Fruit fly (Drosophila melanogaster) whole organism, embryonic: Measurements from ENCODE around the gene CG31104.

Experiments
- CG11085 ChIP-seq: fragments of 200-800 bp; sonication (Bioruptor generic); IDR thresholded peaks from 2 replicates; pipeline ENCODE4 v1.3.6; 2022; ENCODE audit warnings: missing biosample characterization, missing genetic modification characterization
- CG11695 ChIP-seq: fragments of 200-800 bp; sonication (Bioruptor generic); IDR thresholded peaks from 3 replicates; pipeline ENCODE4 v1.3.6; 2022; ENCODE audit warnings: missing biosample characterization, missing genetic modification characterization
- CG11696 ChIP-seq: fragments of 200-800 bp; sonication (Bioruptor generic); IDR thresholded peaks from 2 replicates; pipeline ENCODE4 v1.3.6; 2022; ENCODE audit warnings: missing biosample characterization, missing genetic modification characterization
- CG12769 ChIP-seq: fragments of 200-800 bp; sonication (Bioruptor generic); optimal IDR thresholded peaks from 2 replicates; lab custom pipeline; 2019; ENCODE audit warnings: missing biosample characterization, mild to moderate bottlenecking, missing genetic modification characterization, moderate library complexity
- CG13775 ChIP-seq: fragments of 200-800 bp; sonication (Bioruptor generic); optimal IDR thresholded peaks from 3 replicates; lab custom pipeline; 2017; ENCODE audit warnings: missing biosample characterization, mild to moderate bottlenecking, missing genetic modification characterization
- CG14050 ChIP-seq: fragments of 200-800 bp; sonication (Bioruptor generic); IDR thresholded peaks from 3 replicates; pipeline ENCODE4 v1.3.6; 2022; ENCODE audit warnings: missing biosample characterization, missing genetic modification characterization
- CG15011 ChIP-seq: fragments of 200-800 bp; sonication (Bioruptor generic); optimal IDR thresholded peaks from 3 replicates; lab custom pipeline; 2018; ENCODE audit warnings: missing biosample characterization, mild to moderate bottlenecking, missing genetic modification characterization
- CG17385 ChIP-seq: fragments of 200-800 bp; sonication (Bioruptor generic); optimal IDR thresholded peaks from 3 replicates; lab custom pipeline; 2018; ENCODE audit warnings: missing biosample characterization, mild to moderate bottlenecking, missing genetic modification characterization
- CG30020 ChIP-seq: fragments of 200-800 bp; optimal IDR thresholded peaks from 2 replicates; lab custom pipeline; 2019; ENCODE audit warnings: missing biosample characterization, mild to moderate bottlenecking, missing genetic modification characterization, moderate library complexity
- CG6813 ChIP-seq: fragments of 200-800 bp; sonication (Bioruptor generic); optimal IDR thresholded peaks from 2 replicates; lab custom pipeline; 2017; ENCODE audit warnings: missing biosample characterization, missing genetic modification characterization, mild to moderate bottlenecking, moderate library complexity, missing genetic modification reagents
- CG8388 ChIP-seq: fragments of 200-800 bp; sonication (Bioruptor generic); optimal IDR thresholded peaks from 2 replicates; lab custom pipeline; 2019; ENCODE audit warnings: missing biosample characterization, mild to moderate bottlenecking, missing genetic modification characterization, moderate library complexity
- CG8765 ChIP-seq: fragments of 200-800 bp; sonication (Bioruptor generic); IDR thresholded peaks from 2 replicates; pipeline ENCODE4 v1.3.6; 2022; ENCODE audit warnings: missing biosample characterization, missing genetic modification characterization
- CkIIα-i1 ChIP-seq: fragments of 200-800 bp; sonication (Bioruptor generic); IDR thresholded peaks from 2 replicates; pipeline ENCODE4 v1.3.6; 2022; ENCODE audit warnings: missing biosample characterization, missing genetic modification characterization
- CrebB ChIP-seq: fragments of 200-800 bp; sonication (Bioruptor generic); optimal IDR thresholded peaks from 3 replicates; lab custom pipeline; 2018; ENCODE audit warnings: missing biosample characterization, mild to moderate bottlenecking, missing genetic modification characterization
- D19B ChIP-seq: fragments of 200-800 bp; sonication (Bioruptor generic); optimal IDR thresholded peaks from 2 replicates; lab custom pipeline; 2017; ENCODE audit warnings: missing biosample characterization, mild to moderate bottlenecking, missing genetic modification characterization
- Dfd ChIP-seq, 2 experiments: fragments of >200 bp; optimal IDR thresholded peaks; 2 replicates each; lab custom pipeline; 2017; ENCODE audit warnings: missing biosample characterization in 2 of 2, missing genetic modification characterization in 2 of 2
- Dip3 ChIP-seq: fragments of 200-800 bp; sonication (Bioruptor generic); optimal IDR thresholded peaks from 3 replicates; lab custom pipeline; 2016; ENCODE audit warnings: missing biosample characterization, missing genetic modification characterization
- Dll ChIP-seq: fragments of 200-800 bp; sonication (Bioruptor generic); IDR thresholded peaks from 4 replicates; pipeline ENCODE4 v1.3.6; 2022; ENCODE audit warnings: missing biosample characterization, missing genetic modification characterization; ENCODE audit not compliant: partially characterized antibody
- Ets65A ChIP-seq: fragments of 200-800 bp; sonication (Bioruptor generic); peaks from one replicate; lab custom pipeline; 2016; ENCODE audit warnings: missing biosample characterization, missing genetic modification characterization
- Gsc ChIP-seq: fragments of 200-800 bp; sonication (Bioruptor generic); IDR thresholded peaks from 2 replicates; pipeline ENCODE4 v1.3.6; 2022; ENCODE audit warnings: missing biosample characterization, missing genetic modification characterization
- Hand ChIP-seq: fragments of 200-800 bp; sonication (Bioruptor generic); optimal IDR thresholded peaks from 2 replicates; lab custom pipeline; 2017; ENCODE audit warnings: mild to moderate bottlenecking, missing biosample characterization, missing genetic modification reagents, missing genetic modification characterization
- Hr3 ChIP-seq: fragments of 200-800 bp; sonication (Bioruptor generic); optimal IDR thresholded peaks from 3 replicates; lab custom pipeline; 2016; ENCODE audit warnings: missing biosample characterization, missing genetic modification characterization
- MBD-R2 ChIP-seq: fragments of 200-800 bp; sonication (Bioruptor generic); IDR thresholded peaks from 2 replicates; pipeline ENCODE4 v1.3.6; 2022; ENCODE audit warnings: missing biosample characterization, missing genetic modification characterization
- Med ChIP-seq: fragments of 200-800 bp; sonication (Bioruptor generic); peaks from one replicate; lab custom pipeline; 2016; ENCODE audit warnings: missing biosample characterization, missing genetic modification characterization, mild to moderate bottlenecking, inconsistent platforms, moderate library complexity
- Meics ChIP-seq: fragments of 200-800 bp; sonication (Bioruptor generic); optimal IDR thresholded peaks from 2 replicates; lab custom pipeline; 2017; ENCODE audit warnings: missing biosample characterization, mild to moderate bottlenecking, missing genetic modification characterization
- NC2α ChIP-seq: fragments of 200-800 bp; sonication (Bioruptor generic); optimal IDR thresholded peaks from 2 replicates; lab custom pipeline; 2016; ENCODE audit warnings: missing biosample characterization, missing genetic modification characterization
- NFAT ChIP-seq: fragments of 200-800 bp; sonication (Bioruptor generic); IDR thresholded peaks from 2 replicates; pipeline ENCODE4 v1.3.6; 2022; ENCODE audit warnings: missing biosample characterization, missing genetic modification characterization
- Nf-YA ChIP-seq: fragments of 200-800 bp; sonication (Bioruptor generic); IDR thresholded peaks from 2 replicates; pipeline ENCODE4 v1.3.6; 2022; ENCODE audit warnings: missing biosample characterization, missing genetic modification characterization
- Opbp ChIP-seq: fragments of 200-800 bp; sonication (Bioruptor generic); IDR thresholded peaks from 3 replicates; pipeline ENCODE4 v1.3.6; 2022; ENCODE audit warnings: missing biosample characterization, missing genetic modification characterization; ENCODE audit not compliant: partially characterized antibody
- PHDP ChIP-seq: fragments of 200-800 bp; sonication (Bioruptor generic); optimal IDR thresholded peaks from 3 replicates; lab custom pipeline; 2018; ENCODE audit warnings: missing biosample characterization, mild to moderate bottlenecking, missing genetic modification characterization, moderate library complexity
- Spps ChIP-seq: fragments of 200-800 bp; sonication (Bioruptor generic); optimal IDR thresholded peaks from 2 replicates; lab custom pipeline; 2018; ENCODE audit warnings: missing biosample characterization, mild to moderate bottlenecking, missing genetic modification characterization
- Usf ChIP-seq: fragments of 200-800 bp; sonication (Bioruptor generic); optimal IDR thresholded peaks from 2 replicates; lab custom pipeline; 2017; ENCODE audit warnings: missing genotype, missing biosample characterization, missing genetic modification characterization
- Xrp1 ChIP-seq: fragments of 200-800 bp; sonication (Bioruptor generic); IDR thresholded peaks from 2 replicates; pipeline ENCODE4 v1.3.6; 2022; ENCODE audit warnings: missing biosample characterization, missing genetic modification characterization
- ab ChIP-seq: fragments of 200-800 bp; sonication (Bioruptor generic); optimal IDR thresholded peaks from 2 replicates; lab custom pipeline; 2016; ENCODE audit warnings: missing biosample characterization, missing genetic modification characterization
- al ChIP-seq: fragments of 200-800 bp; sonication (Bioruptor generic); IDR thresholded peaks from 2 replicates; pipeline ENCODE4 v1.3.6; 2022; ENCODE audit warnings: missing biosample characterization, missing genetic modification characterization
- ara ChIP-seq: fragments of 200-800 bp; sonication (Bioruptor generic); IDR thresholded peaks from 2 replicates; pipeline ENCODE4 v1.3.6; 2022; ENCODE audit warnings: missing biosample characterization, missing genetic modification characterization
- ase ChIP-seq: fragments of 200-800 bp; sonication (Bioruptor generic); IDR thresholded peaks from 3 replicates; pipeline ENCODE4 v1.3.6; 2022; ENCODE audit warnings: missing biosample characterization, missing genetic modification characterization
- ci ChIP-seq: fragments of 200-800 bp; sonication (Bioruptor generic); IDR thresholded peaks from 3 replicates; pipeline ENCODE4 v1.3.6; 2022; ENCODE audit warnings: missing biosample characterization, missing genetic modification characterization
- grau ChIP-seq: fragments of 200-800 bp; optimal IDR thresholded peaks from 3 replicates; lab custom pipeline; 2019; ENCODE audit warnings: missing biosample characterization, mild to moderate bottlenecking, missing genetic modification characterization, moderate library complexity
- hth ChIP-seq: fragments of >200 bp; optimal IDR thresholded peaks from 2 replicates; lab custom pipeline; 2017; ENCODE audit warnings: inconsistent platforms
- ind ChIP-seq: fragments of 200-800 bp; sonication (Bioruptor generic); optimal IDR thresholded peaks from 3 replicates; lab custom pipeline; 2016; ENCODE audit warnings: missing biosample characterization, missing genetic modification characterization
- mirr ChIP-seq: fragments of 200-800 bp; sonication (Bioruptor generic); optimal IDR thresholded peaks from 3 replicates; lab custom pipeline; 2018; ENCODE audit warnings: missing biosample characterization, mild to moderate bottlenecking, missing genetic modification characterization
- nau ChIP-seq: fragments of 200-800 bp; sonication (Bioruptor generic); optimal IDR thresholded peaks from 3 replicates; lab custom pipeline; 2017; ENCODE audit warnings: missing biosample characterization, mild to moderate bottlenecking, missing genetic modification characterization, missing genetic modification reagents
- ranshi ChIP-seq: fragments of 200-800 bp; sonication (Bioruptor generic); IDR thresholded peaks from 2 replicates; pipeline ENCODE4 v1.3.6; 2022; ENCODE audit warnings: missing biosample characterization, missing genetic modification characterization
- sug ChIP-seq: fragments of 200-800 bp; optimal IDR thresholded peaks from 2 replicates; lab custom pipeline; 2019; ENCODE audit warnings: missing biosample characterization, mild to moderate bottlenecking, missing genetic modification characterization, moderate library complexity
- toy ChIP-seq: fragments of 200-800 bp; sonication (Bioruptor generic); IDR thresholded peaks from 2 replicates; pipeline ENCODE4 v1.3.6; 2022; ENCODE audit warnings: missing biosample characterization, missing genetic modification characterization
- trh ChIP-seq: fragments of 200-800 bp; sonication (Bioruptor generic); optimal IDR thresholded peaks from 2 replicates; lab custom pipeline; 2016; ENCODE audit warnings: missing biosample characterization, missing genetic modification characterization
- vvl ChIP-seq: fragments of 200-800 bp; sonication (Bioruptor generic); IDR thresholded peaks from 2 replicates; pipeline ENCODE4 v1.3.6; 2022; ENCODE audit warnings: missing biosample characterization, missing genetic modification characterization

Gene CG31104

dm6 chr3R:25266751-25267150, 18.5 kb upstream of the CG31104 start:
- TF ChIP-seq Dfd (GFP tag; optimal IDR thresholded peaks at IDR 0.05; lab: Kevin White, UChicago) (no peak), Ets65A (peak; percentile 92), CG13775 (GFP tag; lab: Kevin White, UChicago) (no peak), Hand (GFP tag; lab: Kevin White, UChicago) (no peak)

- TF ChIP-seq Med (GFP tag; lab: Kevin White, UChicago) (peak; percentile 12), toy (no peak)
- TF ChIP-seq, all 482 proteins: peak for 1
Measured at dm6 chr3R:25269909-25270308, 15.4 kb upstream of the CG31104 start, which contains the start of the genes CG11889 and CG11891. CG11889 (plus strand) TSS chr3R:25270209. CG11891 (plus strand) TSS chr3R:25270209.

dm6 chr3R:25273537-25273936, 11.7 kb upstream of the CG31104 start, which contains the start of gene CG11878:
CG11878 (plus strand) TSS chr3R:25273837.
- TF ChIP-seq CG11085 (GFP tag; lab: Robert Waterston, UW) (no peak), CG8388 (GFP tag; lab: Kevin White, UChicago) (no peak), mirr (GFP tag; lab: Kevin White, UChicago) (no peak), Ets65A (no peak), vvl (GFP tag; lab: Robert Waterston, UW) (no peak), Xrp1 (GFP tag; lab: Robert Waterston, UW) (no peak), Gsc (GFP tag; lab: Robert Waterston, UW) (no peak), ind (no peak), hth (lab: Kevin White, UChicago) (no peak), Meics (GFP tag; lab: Kevin White, UChicago) (no peak), ase (no peak), CG11696 (GFP tag; lab: Robert Waterston, UW) (no peak), Opbp (GFP tag; lab: Robert Waterston, UW) (no peak), CkIIα-i1 (no peak), PHDP (no peak)
- TF ChIP-seq, all 482 proteins: peak for 0

dm6 chr3R:25275276-25275675, 10.0 kb upstream of the CG31104 start:
- TF ChIP-seq Usf (GFP tag; lab: Kevin White, UChicago) (no peak), nau (GFP tag; lab: Kevin White, UChicago) (no peak), Hr3 (GFP tag; lab: Kevin White, UChicago) (no peak), CG6813 (peak; percentile 25), sug (peak; percentile 77), ranshi (GFP tag; lab: Robert Waterston, UW) (no peak), D19B (no peak), ara (GFP tag; lab: Robert Waterston, UW) (no peak), CG14050 (no peak), al (GFP tag; lab: Robert Waterston, UW) (no peak), NFAT (GFP tag; lab: Robert Waterston, UW) (no peak), MBD-R2 (no peak), Spps (tag; lab: Kevin White, UChicago) (no peak), Dll (GFP tag; lab: Robert Waterston, UW) (no peak), NC2α (GFP tag; lab: Kevin White, UChicago) (no peak), CG11695 (GFP tag; lab: Robert Waterston, UW) (0 out of 3 replicates have a peak, but pooled peaks have one; percentile 17), ci (GFP tag; lab: Robert Waterston, UW) (no peak), CG12769 (tag; lab: Kevin White, UChicago) (peak; percentile 42), grau (tag; lab: Kevin White, UChicago) (peak; percentile 15), CG15011 (no peak), CG17385 (GFP tag; lab: Kevin White, UChicago) (peak; percentile 22), CG30020 (tag; lab: Kevin White, UChicago) (no peak), CG8765 (GFP tag; lab: Robert Waterston, UW) (no peak), Nf-YA (GFP tag; lab: Robert Waterston, UW) (no peak), CrebB (tag; lab: Kevin White, UChicago) (peak; percentile 60), ab (GFP tag; lab: Kevin White, UChicago) (no peak), Dip3 (GFP tag; lab: Kevin White, UChicago) (no peak), trh (GFP tag; lab: Kevin White, UChicago) (no peak)
